Fruit fly (Drosophila melanogaster) whole organism: ENCODE results near the gene CG44325.

ENCODE experiments used
- CG8478 ChIP-seq: fragments of >200 bp; optimal IDR thresholded peaks from 2 replicates; lab custom pipeline; 2018; ENCODE audit warnings: inconsistent platforms
- Dll ChIP-seq: fragments of >200 bp; optimal IDR thresholded peaks from 2 replicates; lab custom pipeline; 2017
- EcR ChIP-seq, 2 experiments: fragments of >200 bp; optimal IDR thresholded peaks; 2 replicates each; lab custom pipeline; 2017; ENCODE audit warnings: missing biosample characterization in 2 of 2, missing genetic modification characterization in 2 of 2, missing genetic modification reagents in 2 of 2
- pan ChIP-seq: fragments of >200 bp; optimal IDR thresholded peaks from 2 replicates; lab custom pipeline; 2017
- psq ChIP-seq: fragments of >200 bp; optimal IDR thresholded peaks from 2 replicates; lab custom pipeline; 2017
- usp ChIP-seq: fragments of >200 bp; optimal IDR thresholded peaks from 2 replicates; lab custom pipeline; 2017; ENCODE audit warnings: missing biosample characterization, missing genetic modification characterization, mixed read lengths

Gene CG44325

DNA sequence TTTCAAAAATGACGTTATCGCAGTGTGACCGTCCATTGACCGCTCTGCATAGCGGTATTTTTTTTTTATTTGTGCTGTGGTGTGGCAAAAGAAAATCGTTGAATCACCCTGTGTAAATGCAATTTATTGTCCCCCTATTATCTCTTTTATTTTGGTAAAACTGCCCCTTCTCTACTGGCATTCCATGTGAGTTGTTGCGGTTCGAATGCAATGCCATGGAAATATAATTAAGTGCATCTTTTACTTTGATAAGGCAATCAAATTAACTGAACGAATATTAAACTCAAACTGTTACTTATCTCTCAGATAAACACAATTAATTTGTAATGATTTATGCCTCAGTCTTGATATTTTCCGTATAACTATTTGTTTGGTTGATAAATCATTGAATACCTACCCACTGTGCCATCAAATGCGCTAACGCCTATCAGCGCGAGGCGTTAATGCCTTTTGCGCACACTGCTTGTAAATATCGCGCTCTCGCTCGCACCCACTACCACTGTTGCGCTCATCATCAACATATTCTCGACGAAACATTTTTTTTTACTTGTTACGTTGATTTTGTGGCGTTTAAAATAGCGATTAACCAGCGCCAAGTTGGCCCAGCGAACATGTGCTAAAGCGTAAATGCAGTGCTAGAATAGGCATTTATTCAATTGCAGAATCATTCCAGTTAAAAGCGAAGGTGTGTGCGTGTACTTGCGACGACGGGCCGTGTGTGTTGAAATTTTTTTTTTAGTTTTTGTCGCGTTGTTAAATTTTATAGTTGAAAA is 31.0 kb upstream of the CG44325 start:
- TF ChIP-seq CG8478 (lab: Kevin White, UChicago) (no peak), psq (lab: Kevin White, UChicago) (no peak), EcR (GFP tag; optimal IDR thresholded peaks at IDR 0.05; lab: Kevin White, UChicago) (no peak), usp (GFP tag; lab: Kevin White, UChicago) (no peak), Dll (lab: Kevin White, UChicago) (no peak), pan (lab: Kevin White, UChicago) (no peak)

DNA sequence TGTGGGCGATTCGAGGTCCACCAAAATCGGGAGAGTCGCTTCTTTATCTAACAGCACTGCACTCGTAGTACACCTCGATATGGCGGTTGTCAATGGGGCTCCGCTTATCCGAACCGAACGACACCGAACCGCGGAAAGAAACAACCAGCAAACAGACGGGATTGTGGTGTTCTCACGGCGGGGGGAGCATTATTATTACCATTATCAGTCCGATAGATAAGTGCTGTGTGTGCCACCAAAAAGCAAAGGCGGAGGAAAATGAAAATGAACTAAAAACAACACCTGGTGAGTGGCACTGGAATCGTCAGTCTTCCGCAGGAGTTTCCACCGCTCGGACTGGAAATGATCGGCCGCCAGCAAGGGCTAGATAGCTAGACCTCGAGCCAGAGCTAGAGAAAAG is 30.1 kb upstream of the CG44325 start, which contains the start of gene AP-1gamma:
AP-1gamma (plus strand) TSS at position 305 of the 400 bp plus-strand sequence.
- TF ChIP-seq pan (lab: Kevin White, UChicago) (no peak), psq (lab: Kevin White, UChicago) (no peak), EcR (GFP tag; optimal IDR thresholded peaks at IDR 0.05; lab: Kevin White, UChicago) (no peak), Dll (lab: Kevin White, UChicago) (no peak), usp (GFP tag; lab: Kevin White, UChicago) (no peak), CG8478 (lab: Kevin White, UChicago) (no peak)

DNA sequence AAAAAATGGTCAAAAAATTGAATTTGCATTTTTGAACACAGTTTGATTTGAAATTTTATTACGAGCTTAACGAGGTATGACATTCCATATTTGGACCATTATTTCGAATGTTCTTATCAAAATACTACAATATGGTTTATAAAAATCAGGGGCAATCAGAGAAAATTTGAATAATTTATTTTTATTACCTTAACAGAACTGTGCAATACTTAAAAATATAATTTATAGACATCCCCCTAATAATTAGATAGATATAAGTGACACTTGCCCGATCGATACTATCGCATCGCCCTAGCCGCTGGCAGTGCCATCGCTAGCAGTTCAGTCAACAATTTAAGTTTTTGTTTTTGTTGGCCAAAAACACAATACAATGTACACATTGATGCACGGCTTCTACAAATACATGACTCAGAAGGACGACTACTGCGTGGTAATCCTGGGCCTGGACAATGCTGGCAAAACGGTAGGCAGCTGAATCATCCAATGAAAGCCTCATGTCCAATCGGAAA is 28.5 kb upstream of the CG44325 start, which contains the start of gene Arfrp1:
Arfrp1 (plus strand) TSS at position 295 of the 509 bp plus-strand sequence.
- no peak for TF ChIP-seq EcR (GFP tag; optimal IDR thresholded peaks at IDR 0.05; lab: Kevin White, UChicago)
- no peak for TF ChIP-seq usp (GFP tag; lab: Kevin White, UChicago)
- TF ChIP-seq CG8478 (lab: Kevin White, UChicago) = no peak
- TF ChIP-seq psq (lab: Kevin White, UChicago) = no peak
- TF ChIP-seq Dll (lab: Kevin White, UChicago) = no peak
- TF ChIP-seq pan (lab: Kevin White, UChicago) = no peak

DNA sequence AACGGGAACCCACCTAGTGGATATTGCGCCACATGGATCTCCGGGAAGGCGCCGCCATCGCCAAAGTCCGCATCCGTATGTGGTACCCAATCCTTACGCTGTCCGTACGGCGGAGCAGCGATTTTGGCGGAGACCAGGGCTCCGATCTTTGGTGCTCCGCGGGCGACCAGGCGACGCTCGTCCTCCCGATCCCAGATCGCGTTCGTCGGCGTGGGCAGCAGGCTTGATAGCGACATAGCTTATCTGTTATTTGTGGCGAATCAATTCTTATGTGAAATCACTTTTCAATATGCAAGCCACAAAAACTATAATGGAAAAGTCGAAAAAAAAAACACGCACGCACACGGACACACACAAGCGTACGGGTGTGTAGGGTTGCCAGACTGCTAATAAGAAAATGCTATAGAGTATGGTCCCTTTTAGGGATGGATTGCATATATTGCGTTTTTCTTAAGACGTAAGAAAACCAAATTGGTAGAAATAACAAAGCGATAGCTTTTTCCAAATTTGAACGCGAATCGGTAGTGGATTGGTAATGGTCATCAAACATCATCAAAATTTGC is 28.0 kb upstream of the CG44325 start, which contains the start of gene Bx42:
Bx42 (minus strand) TSS at position 393 of the 563 bp plus-strand sequence.
- TF ChIP-seq psq (lab: Kevin White, UChicago) (no peak), usp (GFP tag; lab: Kevin White, UChicago) (no peak), CG8478 (lab: Kevin White, UChicago) (no peak), EcR (GFP tag; optimal IDR thresholded peaks at IDR 0.05; lab: Kevin White, UChicago) (no peak), Dll (lab: Kevin White, UChicago) (no peak), pan (lab: Kevin White, UChicago) (no peak)

DNA sequence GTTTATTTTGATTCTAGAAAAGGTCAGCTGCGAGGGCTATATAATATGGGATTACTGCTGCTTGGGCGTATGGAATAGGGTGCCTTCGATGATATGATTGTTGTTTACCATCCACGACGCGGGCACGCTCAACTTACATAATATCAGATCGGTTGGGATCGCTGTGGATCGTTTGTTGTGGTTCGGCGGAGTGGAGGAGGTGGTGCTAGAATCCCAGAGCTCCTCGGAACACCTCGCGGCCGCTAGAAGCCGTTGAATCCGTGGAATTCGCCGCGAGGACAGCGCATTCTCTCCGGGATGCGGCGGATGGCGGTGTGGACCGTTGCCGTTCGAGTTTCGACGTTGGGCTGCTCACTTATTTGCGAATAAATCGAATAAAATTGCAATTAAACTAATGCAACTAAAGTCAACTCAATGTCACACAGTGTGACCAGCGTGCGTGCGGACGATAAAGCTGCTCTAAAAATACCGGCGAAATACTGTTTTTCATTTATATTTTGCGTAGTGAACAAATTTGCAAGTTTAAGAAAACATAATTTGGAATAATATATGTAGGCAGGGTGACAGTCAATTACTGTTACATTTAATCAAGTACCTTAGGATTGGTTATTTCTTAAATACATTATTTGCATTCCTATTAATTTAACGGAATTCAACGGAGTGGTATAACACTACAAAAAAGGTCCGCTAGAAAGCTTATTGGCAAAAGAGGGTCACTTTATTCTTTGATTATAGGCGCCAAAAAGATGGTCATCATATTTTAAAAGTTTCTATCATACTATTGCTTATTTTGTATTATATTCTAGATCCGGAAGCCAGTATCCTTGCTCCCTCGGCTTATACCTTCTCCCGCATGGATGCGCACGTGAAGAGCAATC is 25.2 kb upstream of the CG44325 start, which contains the start of gene CG7766:
CG7766 (minus strand) TSS at position 432 of the 878 bp plus-strand sequence.
- TF ChIP-seq usp (GFP tag; lab: Kevin White, UChicago) (no peak), psq (lab: Kevin White, UChicago) (no peak), CG8478 (lab: Kevin White, UChicago) (no peak)

DNA sequence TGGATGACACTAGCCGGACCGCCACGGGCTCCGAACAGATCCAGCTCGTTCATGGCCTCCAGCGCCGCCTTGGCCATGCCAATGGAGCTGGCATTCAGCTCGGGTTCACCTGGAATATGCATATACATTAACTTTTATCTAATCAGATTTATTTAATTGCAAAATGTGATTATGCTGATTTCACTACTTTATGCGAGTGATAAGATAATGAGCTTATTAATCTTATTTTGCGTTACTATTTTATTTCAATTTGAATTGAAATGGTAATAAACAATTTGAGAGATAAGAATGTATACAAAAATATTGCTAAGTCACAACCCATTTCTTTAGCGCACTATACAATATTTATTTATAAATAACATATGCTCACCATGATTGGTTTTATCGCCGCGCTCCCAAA is 23.8 kb upstream of the CG44325 start:
- TF ChIP-seq usp (GFP tag; lab: Kevin White, UChicago) = no peak
- no peak for TF ChIP-seq Dll (lab: Kevin White, UChicago)
- TF ChIP-seq psq (lab: Kevin White, UChicago) = no peak
- no peak for TF ChIP-seq CG8478 (lab: Kevin White, UChicago)
- TF ChIP-seq pan (lab: Kevin White, UChicago) = no peak
- TF ChIP-seq EcR (GFP tag; optimal IDR thresholded peaks at IDR 0.05; lab: Kevin White, UChicago) = no peak

DNA sequence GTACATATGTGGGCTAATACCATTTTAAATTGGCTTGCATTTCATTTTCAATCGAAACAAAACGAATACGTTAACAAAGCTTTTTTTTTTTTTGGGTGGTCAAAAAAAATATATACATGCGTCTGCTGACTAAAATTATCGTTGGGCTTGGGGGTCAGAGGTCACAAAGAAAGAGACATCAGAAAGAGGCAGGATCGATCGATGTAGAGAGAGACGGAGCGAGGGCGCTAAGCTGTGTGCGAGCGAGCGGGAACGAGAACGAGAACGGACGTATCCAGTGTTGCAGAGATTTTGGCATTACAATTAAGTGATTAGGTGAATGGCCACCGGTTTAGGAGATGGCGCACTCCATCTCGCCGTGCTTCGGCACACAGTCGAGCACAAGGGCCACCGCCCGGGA is 15.6 kb upstream of the CG44325 start:
- no peak for TF ChIP-seq usp (GFP tag; lab: Kevin White, UChicago)
- no peak for TF ChIP-seq Dll (lab: Kevin White, UChicago)
- no peak for TF ChIP-seq CG8478 (lab: Kevin White, UChicago)
- no peak for TF ChIP-seq pan (lab: Kevin White, UChicago)
- TF ChIP-seq EcR (GFP tag; optimal IDR thresholded peaks at IDR 0.05; lab: Kevin White, UChicago) = no peak
- TF ChIP-seq psq (lab: Kevin White, UChicago) = no peak

DNA sequence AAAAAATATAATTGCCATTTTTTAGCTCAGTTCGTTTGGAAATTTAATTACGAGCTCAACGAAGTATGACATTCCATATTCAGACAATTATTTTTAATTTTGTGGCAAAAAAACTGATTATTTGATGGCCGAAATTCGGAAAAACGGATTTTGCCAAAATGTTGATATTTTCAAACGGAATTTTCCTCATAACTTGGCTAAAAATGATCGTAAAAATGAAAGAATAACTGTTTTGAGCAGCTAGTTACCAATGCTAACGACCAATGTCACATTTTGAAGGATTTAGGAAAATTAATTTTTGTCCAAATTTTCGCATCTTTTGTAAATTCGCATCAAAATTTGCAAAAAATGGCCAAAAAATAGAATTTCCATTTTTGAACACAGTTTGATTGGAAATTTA is 14.8 kb upstream of the CG44325 start:
- no peak for TF ChIP-seq EcR (GFP tag; optimal IDR thresholded peaks at IDR 0.05; lab: Kevin White, UChicago)
- no peak for TF ChIP-seq CG8478 (lab: Kevin White, UChicago)
- TF ChIP-seq pan (lab: Kevin White, UChicago) = no peak
- no peak for TF ChIP-seq psq (lab: Kevin White, UChicago)
- TF ChIP-seq Dll (lab: Kevin White, UChicago) = no peak
- TF ChIP-seq usp (GFP tag; lab: Kevin White, UChicago) = no peak

DNA sequence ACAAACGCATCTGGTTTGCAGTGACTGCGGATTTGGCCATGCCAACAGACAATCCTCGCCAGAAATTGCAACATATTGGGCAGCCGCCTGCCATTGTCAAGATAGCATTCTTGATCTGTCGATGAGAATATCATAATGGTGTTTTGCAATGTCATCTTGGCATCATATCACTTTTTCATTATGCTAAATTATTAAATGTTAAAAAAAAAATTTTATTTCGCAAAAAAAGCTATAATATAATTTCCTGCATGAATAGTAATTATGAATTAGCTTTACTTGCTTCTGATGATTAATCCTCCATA is 11.7 kb upstream of the CG44325 start:
- TF ChIP-seq psq (lab: Kevin White, UChicago) (no peak), EcR (GFP tag; optimal IDR thresholded peaks at IDR 0.05; lab: Kevin White, UChicago) (no peak)

DNA sequence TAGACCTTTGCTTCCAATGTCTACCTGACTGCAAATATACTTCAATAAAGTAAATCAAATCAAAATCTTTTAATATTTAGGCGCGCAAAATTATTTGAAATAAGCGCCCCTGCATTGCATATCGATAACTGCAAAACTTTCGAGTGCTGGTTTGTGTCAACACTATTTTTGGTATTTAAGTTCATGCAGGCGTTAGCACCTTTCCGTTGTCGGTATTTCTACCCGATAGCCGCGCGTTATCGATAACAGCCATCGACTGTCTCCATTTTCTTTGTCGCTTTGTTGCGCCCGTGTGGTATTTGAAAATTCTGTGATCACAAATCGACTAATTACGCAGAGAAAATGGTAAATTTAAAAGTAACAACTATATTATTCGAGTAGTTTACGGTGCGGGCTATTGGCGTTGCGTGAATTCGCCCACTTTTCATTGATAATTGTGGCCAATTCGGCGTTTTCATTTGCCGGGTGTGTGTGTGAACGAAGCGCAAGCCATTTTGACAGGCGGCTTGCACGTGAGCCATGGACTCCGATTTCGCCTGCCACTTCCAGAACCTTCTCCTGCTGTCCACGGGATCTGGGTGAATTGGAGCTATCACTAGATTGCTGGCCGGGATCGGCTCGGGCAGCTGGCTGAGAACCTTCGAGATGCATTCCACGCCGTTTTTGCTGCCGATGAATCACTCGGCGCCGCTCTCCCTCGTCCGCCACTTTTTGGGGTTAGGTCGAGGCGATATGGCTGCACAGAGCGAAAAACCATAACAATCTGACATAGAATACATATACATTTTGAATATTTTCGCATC is 11.2 kb upstream of the CG44325 start, which contains the start of gene CCT2:
CCT2 (plus strand) TSS at position 260 of the 803 bp plus-strand sequence.
- TF ChIP-seq psq (lab: Kevin White, UChicago) = no peak
- TF ChIP-seq Dll (lab: Kevin White, UChicago) = no peak
- no peak for TF ChIP-seq EcR (GFP tag; optimal IDR thresholded peaks at IDR 0.05; lab: Kevin White, UChicago)
- TF ChIP-seq pan (lab: Kevin White, UChicago) = no peak
- TF ChIP-seq CG8478 (lab: Kevin White, UChicago) = no peak
- no peak for TF ChIP-seq usp (GFP tag; lab: Kevin White, UChicago)
